Fruit fly (Drosophila melanogaster) whole organism, prepupa: ENCODE measurements around the gene Mms19.

Source experiments
- CG16779 ChIP-seq: fragments of 200-800 bp; sonication (Bioruptor generic); optimal IDR thresholded peaks from 3 replicates; lab custom pipeline; 2017; ENCODE audit warnings: missing biosample characterization, mild to moderate bottlenecking, missing genetic modification characterization
- CG6792 ChIP-seq: fragments of 200-800 bp; sonication (Bioruptor generic); optimal IDR thresholded peaks from 3 replicates; lab custom pipeline; 2016; ENCODE audit warnings: missing biosample characterization, missing genetic modification characterization
- CG6808 ChIP-seq: fragments of 200-800 bp; sonication (Bioruptor generic); optimal IDR thresholded peaks from 3 replicates; lab custom pipeline; 2017; ENCODE audit warnings: missing biosample characterization, missing genetic modification characterization, mild to moderate bottlenecking, moderate library complexity, missing genetic modification reagents
- CG9139 ChIP-seq: fragments of 200-800 bp; sonication (Bioruptor generic); optimal IDR thresholded peaks from 3 replicates; lab custom pipeline; 2017; ENCODE audit warnings: missing biosample characterization, mild to moderate bottlenecking, missing genetic modification characterization
- Gug ChIP-seq: fragments of 200-800 bp; sonication (Bioruptor generic); IDR thresholded peaks from 2 replicates; pipeline ENCODE4 v1.3.6; 2022; ENCODE audit warnings: missing biosample characterization, missing genetic modification characterization
- Hr38 ChIP-seq: sonication (Bioruptor generic); optimal IDR thresholded peaks from 2 replicates; lab custom pipeline; 2016; ENCODE audit warnings: missing biosample characterization, missing genetic modification characterization
- dsx ChIP-seq: fragments of 200-800 bp; optimal IDR thresholded peaks from 3 replicates; lab custom pipeline; 2019; ENCODE audit warnings: missing biosample characterization, mild to moderate bottlenecking, missing genetic modification characterization, moderate library complexity; ENCODE audit not compliant: poor library complexity, severe bottlenecking
- ss ChIP-seq, 2 experiments: fragments of 200-800 bp; sonication (Bioruptor generic); optimal IDR thresholded peaks; 2 replicates in 1 of 2; 3 replicates in 1 of 2; lab custom pipeline; 2017 to 2018; ENCODE audit warnings: mild to moderate bottlenecking in 2 of 2, missing biosample characterization in 2 of 2, missing genetic modification characterization in 2 of 2, moderate library complexity in 1 of 2

DNA sequence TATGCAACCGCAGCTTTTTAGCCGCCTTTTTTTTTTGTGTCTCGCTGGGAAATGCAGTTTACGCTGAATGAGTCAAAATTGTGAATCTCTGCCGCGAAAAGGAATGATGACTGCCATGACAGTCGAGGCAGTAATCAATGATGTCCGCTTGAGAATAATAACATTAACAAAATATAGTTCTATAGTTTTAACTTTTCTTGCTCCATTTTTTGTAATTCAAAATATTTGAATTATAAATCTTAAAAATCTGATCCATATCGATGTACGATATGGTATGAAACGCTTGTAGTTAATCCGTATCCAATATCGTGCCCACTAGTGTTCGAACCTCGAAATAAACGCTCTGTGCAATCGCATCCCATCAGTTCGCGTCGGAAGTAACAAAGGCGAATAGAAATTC lies 44.5 kb upstream of the Mms19 start:
- TF ChIP-seq dsx (GFP tag; lab: Kevin White, UChicago) (no peak), Hr38 (no peak), Gug (GFP tag; lab: Robert Waterston, UW) (no peak), CG16779 (tag; lab: Kevin White, UChicago) (no peak), CG9139 (no peak), CG6808 (GFP tag; lab: Kevin White, UChicago) (no peak), CG6792 (no peak), ss (GFP tag; optimal IDR thresholded peaks at IDR 0.05; lab: Kevin White, UChicago) (no peak)
